Fruit fly (Drosophila melanogaster) whole organism, wandering third instar larva: ENCODE results near the gene CG31872.

Source experiments
- Abd-B ChIP-seq: fragments of >200 bp; optimal IDR thresholded peaks from 2 replicates; lab custom pipeline; 2017; ENCODE audit warnings: missing biosample characterization, missing genetic modification characterization
- dl ChIP-seq, 2 experiments: fragments of 175-275, 200-275 bp in 1 of 2; fragments of 200-275 bp in 1 of 2; sonication (Bioruptor generic); optimal IDR thresholded peaks; lab custom pipeline; 2018; ENCODE audit warnings: mild to moderate bottlenecking in 2 of 2, missing biosample characterization in 2 of 2, missing genetic modification characterization in 2 of 2, moderate library complexity in 2 of 2; ENCODE audit not compliant: partially characterized antibody in 2 of 2, insufficient read depth in 1 of 2

- TF ChIP-seq dl (GFP tag; optimal IDR thresholded peaks at IDR 0.05; lab: Kevin White, UChicago; ENCODE audit: insufficient read depth in 1 of 2, partially characterized antibody in 2 of 2): no peak
- no peak for TF ChIP-seq Abd-B (GFP tag; lab: Kevin White, UChicago)
Measured at dm6 chr2L:10672989-10673388, 33.3 kb downstream of the CG31872 start.
